Fruit fly (Drosophila melanogaster) whole organism, embryonic: ENCODE measurements around the gene MSAmiP.

Source experiments
- Abd-B ChIP-seq: fragments of 200-800 bp; sonication (Bioruptor generic); optimal IDR thresholded peaks from 2 replicates; lab custom pipeline; 2018; ENCODE audit warnings: missing biosample characterization, mild to moderate bottlenecking, missing genetic modification characterization, moderate library complexity
- Adf1 ChIP-seq: fragments of 200-800 bp; sonication (Bioruptor generic); IDR thresholded peaks from 2 replicates; pipeline ENCODE4 v1.3.6; 2022; ENCODE audit warnings: missing biosample characterization, missing genetic modification characterization
- Bgb ChIP-seq: fragments of 200-800 bp; sonication (Bioruptor generic); IDR thresholded peaks from 2 replicates; pipeline ENCODE4 v1.3.6; 2022; ENCODE audit warnings: missing biosample characterization, missing genetic modification characterization; ENCODE audit not compliant: partially characterized antibody
- CG10462 ChIP-seq: fragments of 200-800 bp; sonication (Bioruptor generic); optimal IDR thresholded peaks from 2 replicates; lab custom pipeline; 2016; ENCODE audit warnings: missing biosample characterization, missing genetic modification characterization
- CG11695 ChIP-seq: fragments of 200-800 bp; sonication (Bioruptor generic); IDR thresholded peaks from 3 replicates; pipeline ENCODE4 v1.3.6; 2022; ENCODE audit warnings: missing biosample characterization, missing genetic modification characterization
- CG12236 ChIP-seq: fragments of 200-800 bp; sonication (Bioruptor generic); optimal IDR thresholded peaks from 2 replicates; lab custom pipeline; 2016; ENCODE audit warnings: missing biosample characterization, missing genetic modification characterization
- CG1233 ChIP-seq: fragments of 200-800 bp; sonication (Bioruptor generic); optimal IDR thresholded peaks from 4 replicates; lab custom pipeline; 2018; ENCODE audit warnings: missing biosample characterization, mild to moderate bottlenecking, missing genetic modification characterization
- CG15269 ChIP-seq: fragments of 200-800 bp; sonication (Bioruptor generic); optimal IDR thresholded peaks from 2 replicates; lab custom pipeline; 2018; ENCODE audit warnings: missing biosample characterization, mild to moderate bottlenecking, missing genetic modification characterization, moderate library complexity
- CG1647 ChIP-seq: fragments of 200-800 bp; sonication (Bioruptor generic); optimal IDR thresholded peaks from 3 replicates; lab custom pipeline; 2016; ENCODE audit warnings: missing biosample characterization, missing genetic modification characterization
- CG17612 ChIP-seq: fragments of 200-800 bp; sonication (Bioruptor generic); IDR thresholded peaks from 2 replicates; pipeline ENCODE4 v1.3.6; 2022; ENCODE audit warnings: missing biosample characterization, missing genetic modification characterization
- CG17802 ChIP-seq: fragments of 200-800 bp; sonication (Bioruptor generic); optimal IDR thresholded peaks from 2 replicates; lab custom pipeline; 2018; ENCODE audit warnings: missing biosample characterization, mild to moderate bottlenecking, missing genetic modification characterization, moderate library complexity
- CG1792 ChIP-seq: fragments of 200-800 bp; sonication (Bioruptor generic); optimal IDR thresholded peaks from 2 replicates; lab custom pipeline; 2016; ENCODE audit warnings: missing biosample characterization, missing genetic modification characterization
- CG1832 ChIP-seq: fragments of 200-800 bp; sonication (Bioruptor generic); optimal IDR thresholded peaks from 2 replicates; lab custom pipeline; 2017; ENCODE audit warnings: missing biosample characterization, mild to moderate bottlenecking, missing genetic modification characterization, inconsistent platforms
- CG2678 ChIP-seq: fragments of 200-800 bp; sonication (Bioruptor generic); optimal IDR thresholded peaks from 3 replicates; lab custom pipeline; 2019; ENCODE audit warnings: missing biosample characterization, mild to moderate bottlenecking, missing genetic modification characterization, moderate library complexity
- CG32532 ChIP-seq: fragments of 200-800 bp; sonication (Bioruptor generic); IDR thresholded peaks from 2 replicates; pipeline ENCODE4 v1.3.6; 2022; ENCODE audit warnings: missing biosample characterization, missing genetic modification characterization
- CG32767 ChIP-seq: fragments of 200-800 bp; sonication (Bioruptor generic); IDR thresholded peaks from 2 replicates; pipeline ENCODE4 v1.3.6; 2022; ENCODE audit warnings: missing biosample characterization, missing genetic modification characterization
- CG32772 ChIP-seq: fragments of 200-800 bp; sonication (Bioruptor generic); IDR thresholded peaks from 2 replicates; pipeline ENCODE4 v1.3.6; 2022; ENCODE audit warnings: missing biosample characterization, missing genetic modification characterization
- CG33557 ChIP-seq: fragments of 200-800 bp; sonication (Bioruptor generic); optimal IDR thresholded peaks from 2 replicates; lab custom pipeline; 2019; ENCODE audit warnings: missing biosample characterization, mild to moderate bottlenecking, missing genetic modification characterization, moderate library complexity
- CG4282 ChIP-seq: fragments of 200-800 bp; sonication (Bioruptor generic); optimal IDR thresholded peaks from 2 replicates; lab custom pipeline; 2016; ENCODE audit warnings: missing biosample characterization, missing genetic modification characterization
- CG6813 ChIP-seq: fragments of 200-800 bp; sonication (Bioruptor generic); optimal IDR thresholded peaks from 2 replicates; lab custom pipeline; 2017; ENCODE audit warnings: missing biosample characterization, missing genetic modification characterization, mild to moderate bottlenecking, moderate library complexity, missing genetic modification reagents
- CG7839 ChIP-seq: fragments of 200-800 bp; sonication (Bioruptor generic); optimal IDR thresholded peaks from 3 replicates; lab custom pipeline; 2018; ENCODE audit warnings: missing biosample characterization, mild to moderate bottlenecking, missing genetic modification characterization, moderate library complexity
- CG8089 ChIP-seq: fragments of 200-800 bp; sonication (Bioruptor generic); optimal IDR thresholded peaks from 3 replicates; lab custom pipeline; 2016; ENCODE audit warnings: missing biosample characterization, missing genetic modification characterization
- CG9727 ChIP-seq: fragments of 200-800 bp; sonication (Bioruptor generic); optimal IDR thresholded peaks from 3 replicates; lab custom pipeline; 2017; ENCODE audit warnings: missing biosample characterization, mild to moderate bottlenecking, missing genetic modification characterization
- CG9932 ChIP-seq: fragments of 200-800 bp; sonication (Bioruptor generic); IDR thresholded peaks from 2 replicates; pipeline ENCODE4 v1.3.6; 2022; ENCODE audit warnings: missing biosample characterization, missing genetic modification characterization
- CrebB ChIP-seq: fragments of 200-800 bp; sonication (Bioruptor generic); optimal IDR thresholded peaks from 3 replicates; lab custom pipeline; 2018; ENCODE audit warnings: missing biosample characterization, mild to moderate bottlenecking, missing genetic modification characterization
- Ets97D ChIP-seq: fragments of 200-800 bp; sonication (Bioruptor generic); optimal IDR thresholded peaks from 3 replicates; lab custom pipeline; 2016; ENCODE audit warnings: missing biosample characterization, missing genetic modification characterization
- Hmr ChIP-seq: fragments of 200-800 bp; sonication (Bioruptor generic); optimal IDR thresholded peaks from 3 replicates; lab custom pipeline; 2017; ENCODE audit warnings: mild to moderate bottlenecking, missing biosample characterization, missing genetic modification reagents, missing genetic modification characterization
- Hr78 ChIP-seq, 2 experiments: fragments of 200-800 bp in 1 of 2; fragments of >200 bp in 1 of 2; sonication (Bioruptor generic) in 1 of 2; optimal IDR thresholded peaks; 2 replicates each; lab custom pipeline; 2017 to 2019; ENCODE audit warnings: missing biosample characterization in 2 of 2, missing genetic modification characterization in 2 of 2, mild to moderate bottlenecking in 1 of 2, moderate library complexity in 1 of 2
- Sox102F ChIP-seq: fragments of 200-800 bp; sonication (Bioruptor generic); optimal IDR thresholded peaks from 2 replicates; lab custom pipeline; 2018; ENCODE audit warnings: missing biosample characterization, mild to moderate bottlenecking, missing genetic modification characterization, moderate library complexity
- abd-A ChIP-seq: fragments of 200-800 bp; sonication (Bioruptor generic); optimal IDR thresholded peaks from 3 replicates; lab custom pipeline; 2019; ENCODE audit warnings: missing biosample characterization, mild to moderate bottlenecking, missing genetic modification characterization, moderate library complexity
- cas ChIP-seq: fragments of 200-800 bp; sonication (Bioruptor generic); IDR thresholded peaks from 2 replicates; pipeline ENCODE4 v1.3.6; 2022; ENCODE audit warnings: missing biosample characterization, missing genetic modification characterization
- chn ChIP-seq: fragments of 200-800 bp; sonication (Bioruptor generic); optimal IDR thresholded peaks from 2 replicates; lab custom pipeline; 2016; ENCODE audit warnings: missing biosample characterization, missing genetic modification characterization
- dati ChIP-seq: fragments of 200-800 bp; sonication (Bioruptor generic); IDR thresholded peaks from 2 replicates; pipeline ENCODE4 v1.3.6; 2022; ENCODE audit warnings: missing biosample characterization, missing genetic modification characterization
- gem ChIP-seq: fragments of 200-800 bp; sonication (Bioruptor generic); optimal IDR thresholded peaks from 2 replicates; lab custom pipeline; 2019; ENCODE audit warnings: missing biosample characterization, mild to moderate bottlenecking, missing genetic modification characterization, moderate library complexity
- ken ChIP-seq: fragments of 200-800 bp; sonication (Bioruptor generic); IDR thresholded peaks from 3 replicates; pipeline ENCODE4 v1.3.6; 2022; ENCODE audit warnings: missing biosample characterization, missing genetic modification characterization
- kni ChIP-seq: fragments of 200-800 bp; sonication (Bioruptor generic); optimal IDR thresholded peaks from 3 replicates; lab custom pipeline; 2017; ENCODE audit warnings: mild to moderate bottlenecking, missing biosample characterization, missing genetic modification reagents, missing genetic modification characterization
- lola ChIP-seq, 3 experiments: fragments of >200 bp in 2 of 3; fragments of 200-800 bp in 1 of 3; sonication (Bioruptor generic) in 1 of 3; optimal IDR thresholded peaks; 2 replicates each; lab custom pipeline; 2017 to 2019; ENCODE audit warnings: missing biosample characterization in 3 of 3, missing genetic modification characterization in 3 of 3, mild to moderate bottlenecking in 1 of 3, moderate library complexity in 1 of 3
- nerfin-1 ChIP-seq: fragments of 200-800 bp; sonication (Bioruptor generic); optimal IDR thresholded peaks from 3 replicates; lab custom pipeline; 2019; ENCODE audit warnings: missing biosample characterization, mild to moderate bottlenecking, missing genetic modification characterization, moderate library complexity
- nmo ChIP-seq: fragments of 200-800 bp; sonication (Bioruptor generic); optimal IDR thresholded peaks from 2 replicates; lab custom pipeline; 2018; ENCODE audit warnings: missing biosample characterization, mild to moderate bottlenecking, missing genetic modification characterization, moderate library complexity
- oc ChIP-seq: fragments of 200-800 bp; sonication (Bioruptor generic); optimal IDR thresholded peaks from 2 replicates; lab custom pipeline; 2018; ENCODE audit warnings: missing biosample characterization, mild to moderate bottlenecking, missing genetic modification characterization, moderate library complexity
- pan ChIP-seq, 4 experiments: fragments of >200 bp in 3 of 4; fragments of 200-800 bp in 1 of 4; sonication (Bioruptor generic) in 1 of 4; optimal IDR thresholded peaks in 3 of 4; IDR thresholded peaks in 1 of 4; 2 replicates each; pipeline versions ENCODE4 v1.3.6 to Lab custom; 2017 to 2022; ENCODE audit warnings: missing biosample characterization in 2 of 4, missing genetic modification characterization in 2 of 4, mixed read lengths in 1 of 4
- pita ChIP-seq: fragments of 200-800 bp; sonication (Bioruptor generic); optimal IDR thresholded peaks from 2 replicates; lab custom pipeline; 2017; ENCODE audit warnings: missing biosample characterization, mild to moderate bottlenecking, missing genetic modification characterization
- prd ChIP-seq, 3 experiments: fragments of >200 bp in 2 of 3; fragments of 200-800 bp in 1 of 3; sonication (Bioruptor generic) in 1 of 3; optimal IDR thresholded peaks in 2 of 3; IDR thresholded peaks in 1 of 3; 2 replicates in 2 of 3; 3 replicates in 1 of 3; pipeline versions ENCODE4 v1.3.6 to Lab custom; 2017 to 2022; ENCODE audit warnings: missing biosample characterization in 1 of 3, missing genetic modification characterization in 1 of 3
- scrt ChIP-seq: fragments of 200-800 bp; sonication (Bioruptor generic); optimal IDR thresholded peaks from 2 replicates; lab custom pipeline; 2018; ENCODE audit warnings: missing biosample characterization, mild to moderate bottlenecking, missing genetic modification characterization, moderate library complexity
- ssp ChIP-seq: fragments of 200-800 bp; sonication (Bioruptor generic); IDR thresholded peaks from 2 replicates; pipeline ENCODE4 v1.3.6; 2022; ENCODE audit warnings: missing biosample characterization, missing genetic modification characterization
- ttk ChIP-seq: fragments of 200-800 bp; sonication (Bioruptor generic); IDR thresholded peaks from 2 replicates; pipeline ENCODE4 v2.1.2; 2022; ENCODE audit warnings: missing biosample characterization, missing genetic modification characterization
- zfh1 ChIP-seq: fragments of 200-800 bp; sonication (Bioruptor generic); IDR thresholded peaks from 3 replicates; pipeline ENCODE4 v1.3.6; 2022; ENCODE audit warnings: missing biosample characterization, missing genetic modification characterization

MSAmiP gene

DNA sequence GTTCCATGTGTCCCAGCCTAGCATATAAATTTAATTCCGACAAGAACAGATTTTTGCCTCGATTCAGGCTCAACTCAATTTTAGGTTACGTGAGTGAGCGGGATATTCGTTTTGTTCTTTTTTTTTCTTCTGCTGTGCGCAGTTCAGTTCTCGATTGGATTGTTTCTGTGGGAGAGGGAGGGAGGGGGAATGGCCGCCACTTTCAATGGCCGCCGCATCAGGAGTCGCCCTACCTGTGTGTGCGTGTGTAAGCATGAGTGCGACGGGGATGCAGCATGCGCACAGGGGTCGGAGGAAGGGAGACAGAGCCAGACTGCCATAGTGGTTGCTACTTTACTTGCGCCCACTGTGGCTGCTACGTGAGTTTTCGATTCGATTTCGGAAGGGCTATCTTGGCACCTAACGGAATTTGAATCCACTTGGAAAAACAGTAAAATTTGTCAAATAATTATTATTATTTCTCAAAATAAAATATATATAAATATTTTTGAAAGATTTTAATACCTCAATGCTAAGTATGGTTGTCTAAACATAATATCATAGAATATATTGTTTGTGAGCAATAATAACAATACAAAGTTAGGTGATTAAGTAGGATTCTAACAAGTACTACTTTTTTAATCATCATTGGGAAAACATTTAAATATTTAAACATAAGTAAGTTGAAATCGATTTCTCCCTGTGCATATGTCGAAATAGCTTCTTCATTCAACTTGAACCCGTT, 9.5 kb downstream of the MSAmiP start (continued):
- TF ChIP-seq CG4282 = no peak
- TF ChIP-seq Sox102F (GFP tag; lab: Kevin White, UChicago) = peak; percentile 44
- no peak for TF ChIP-seq CG10462
- TF ChIP-seq CG8089 (GFP tag; lab: Kevin White, UChicago) = no peak
- no peak for TF ChIP-seq Abd-B
- TF ChIP-seq CG11695 (GFP tag; lab: Robert Waterston, UW) = 0 out of 3 replicates have a peak, but pooled peaks have one; percentile 11
- TF ChIP-seq CG2678 (tag; lab: Kevin White, UChicago) = peak; percentile 53
- no peak for TF ChIP-seq dati (GFP tag; lab: Robert Waterston, UW)
- TF ChIP-seq CG7839 (tag; lab: Kevin White, UChicago) = peak; percentile 43
- no peak for TF ChIP-seq Hmr (GFP tag; lab: Kevin White, UChicago)
- no peak for TF ChIP-seq CG17612 (GFP tag; lab: Robert Waterston, UW)
- no peak for TF ChIP-seq zfh1 (GFP tag; lab: Robert Waterston, UW)
- no peak for TF ChIP-seq ssp (GFP tag; lab: Robert Waterston, UW)
- no peak for TF ChIP-seq chn (GFP tag; lab: Kevin White, UChicago)
- no peak for TF ChIP-seq prd (optimal IDR thresholded peaks at IDR 0.05; lab: Kevin White, UChicago)
- TF ChIP-seq prd (GFP tag; IDR thresholded peaks at IDR 0.05; lab: Robert Waterston, UW) = peak; percentile 20; the same call in 1 of the 3 replicates
- no peak for TF ChIP-seq oc (tag; lab: Kevin White, UChicago)
- TF ChIP-seq CG9727 (GFP tag; lab: Kevin White, UChicago) = peak; percentile 31
- TF ChIP-seq CG32532 (GFP tag; lab: Robert Waterston, UW) = 0 out of 2 replicates have a peak, but pooled peaks have one; percentile 11
- peak; percentile 49 for TF ChIP-seq nmo (GFP tag; lab: Kevin White, UChicago)
- peak; percentile 69 for TF ChIP-seq kni (GFP tag; lab: Kevin White, UChicago)
- TF ChIP-seq CG15269 (tag; lab: Kevin White, UChicago) = peak; percentile 3
- TF ChIP-seq CG1832 = peak; percentile 94
- no peak for TF ChIP-seq CG6813 (GFP tag; lab: Kevin White, UChicago)
- TF ChIP-seq scrt (GFP tag; lab: Kevin White, UChicago) = no peak
- no peak for TF ChIP-seq pan (optimal IDR thresholded peaks at IDR 0.05; lab: Kevin White, UChicago)
- TF ChIP-seq pan (GFP tag; optimal IDR thresholded peaks at IDR 0.05 in 1 of 2, IDR thresholded peaks at IDR 0.05 in 1 of 2) = peak in 1 of 2 experiments; percentile 5
- peak in 1 of 2 experiments; percentile 21 for TF ChIP-seq Hr78 (GFP tag; optimal IDR thresholded peaks at IDR 0.05; lab: Kevin White, UChicago)
- no peak for TF ChIP-seq CG1792
- no peak for TF ChIP-seq CG1647 (GFP tag; lab: Kevin White, UChicago)
- TF ChIP-seq lola (GFP tag; optimal IDR thresholded peaks at IDR 0.05; lab: Kevin White, UChicago) = peak in 1 of 3 experiments; percentile 56
- TF ChIP-seq CG1233 (GFP tag; lab: Kevin White, UChicago) = no peak
- no peak for TF ChIP-seq CrebB (tag; lab: Kevin White, UChicago)
- TF ChIP-seq ttk (GFP tag; lab: Robert Waterston, UW) = 0 out of 2 replicates have a peak, but pooled peaks have one; percentile 5
- peak; percentile 32 for TF ChIP-seq CG32772 (GFP tag; lab: Robert Waterston, UW)
- no peak for TF ChIP-seq cas (GFP tag; lab: Robert Waterston, UW)
- peak; percentile 70 for TF ChIP-seq gem (tag; lab: Kevin White, UChicago)
- no peak for TF ChIP-seq Ets97D (GFP tag; lab: Kevin White, UChicago)
- TF ChIP-seq CG9932 (GFP tag; lab: Robert Waterston, UW) = no peak
- TF ChIP-seq Adf1 (GFP tag; lab: Robert Waterston, UW) = peak; percentile 66
- no peak for TF ChIP-seq CG17802 (tag; lab: Kevin White, UChicago)
- TF ChIP-seq abd-A (tag; lab: Kevin White, UChicago) = peak; percentile 66
- no peak for TF ChIP-seq pita (GFP tag; lab: Kevin White, UChicago)
- TF ChIP-seq Bgb = 0 out of 2 replicates have a peak, but pooled peaks have one; percentile 6
- 0 out of 2 replicates have a peak, but pooled peaks have one; percentile 30 for TF ChIP-seq CG32767 (GFP tag; lab: Robert Waterston, UW)
- no peak for TF ChIP-seq ken (GFP tag; lab: Robert Waterston, UW)
- TF ChIP-seq CG12236 (GFP tag; lab: Kevin White, UChicago) = no peak
- no peak for TF ChIP-seq nerfin-1 (tag; lab: Kevin White, UChicago)
- peak; percentile 29 for TF ChIP-seq CG33557 (GFP tag; lab: Kevin White, UChicago)
